Worm (Caenorhabditis elegans): Measurements from ENCODE around the gene pas-2.

ce11 chrV:10723181-10723580 is 47.0 kb upstream of the pas-2 start:
- TF ChIP-seq fkh-10 (GFP tag; optimal IDR thresholded peaks at IDR 0.05), result no peak
- TF ChIP-seq madf-5 (GFP tag; IDR thresholded peaks at IDR 0.05), result no peak
- TF ChIP-seq lir-3 (tag; optimal IDR thresholded peaks at IDR 0.05), result no peak
- no peak for TF ChIP-seq aly-2 (tag; optimal IDR thresholded peaks at IDR 0.05)
- no peak for TF ChIP-seq spr-1 (tag; optimal IDR thresholded peaks at IDR 0.05)
- TF ChIP-seq vab-7 (GFP tag; IDR thresholded peaks at IDR 0.05), result no peak
- TF ChIP-seq madf-9 (GFP tag; conservative IDR thresholded peaks at IDR 0.05), result no peak

Data from whole organism, L4 larva.